Worm (Caenorhabditis elegans): ENCODE data around the gene Y53G8AR.9.

- TF ChIP-seq nhr-11 (tag; optimal IDR thresholded peaks at IDR 0.05) (no peak), T23F11.4 (GFP tag; optimal IDR thresholded peaks at IDR 0.05) (no peak)
These were observed 23.5 kb upstream of the Y53G8AR.9 start, which contains the start of gene gei-1 for ce11 chrIII:3344573-3344972.

All from whole organism, late embryonic.